Worm (Caenorhabditis elegans) whole organism, L4 larva: ENCODE measurements around the gene spin-3.

Experiments used
- F10B5.3 ChIP-seq: sonication (generic microtip); optimal IDR thresholded peaks from 2 replicates; lab custom pipeline; 2016; ENCODE audit warnings: mild to moderate bottlenecking, missing genetic modification characterization, missing compliant biosample characterization
- F44E2.7 ChIP-seq: fragments of 200-800 bp; sonication (Bioruptor generic); IDR thresholded peaks from 2 replicates; pipeline ENCODE4 v2.1.2; 2022; ENCODE audit warnings: missing genetic modification characterization, missing compliant biosample characterization
- R02D3.7 ChIP-seq: fragments of 150-350 bp; sonication (generic microtip); optimal IDR thresholded peaks from 3 replicates; lab custom pipeline; 2014; ENCODE audit warnings: missing biosample characterization, missing genetic modification characterization
- T26A8.4 ChIP-seq: fragments of 200-800 bp; sonication (Bioruptor generic); IDR thresholded peaks from 2 replicates; pipeline ENCODE4 v1.3.6; 2022; ENCODE audit warnings: missing genetic modification characterization, missing compliant biosample characterization
- Y5F2A.4 ChIP-seq: fragments of 200-800 bp; sonication (Bioruptor generic); optimal IDR thresholded peaks from 2 replicates; lab custom pipeline; 2018; ENCODE audit warnings: mild to moderate bottlenecking, missing genetic modification characterization, missing compliant biosample characterization
- aha-1 ChIP-seq: fragments of 150-350 bp; peaks from one replicate; lab custom pipeline; 2014; ENCODE audit warnings: missing biosample characterization, missing genetic modification characterization
- arid-1 ChIP-seq: fragments of 200-800 bp; sonication (Bioruptor generic); conservative IDR thresholded peaks from 2 replicates; pipeline ENCODE4 v1.3.6; 2022; ENCODE audit warnings: missing genetic modification reagents, missing genetic modification characterization, missing compliant biosample characterization
- ceh-28 ChIP-seq: fragments of 150-350 bp; optimal IDR thresholded peaks from 2 replicates; lab custom pipeline; 2014; ENCODE audit warnings: missing biosample characterization, missing genetic modification reagents, missing genetic modification characterization
- ceh-44 ChIP-seq: fragments of 200-800 bp; sonication (Bioruptor generic); IDR thresholded peaks from 2 replicates; pipeline ENCODE4 v1.3.6; 2022; ENCODE audit warnings: missing genetic modification reagents, missing genetic modification characterization, missing compliant biosample characterization
- ceh-62 ChIP-seq: sonication (generic microtip); optimal IDR thresholded peaks from 2 replicates; lab custom pipeline; 2017; ENCODE audit warnings: missing biosample characterization, missing genetic modification characterization
- ces-1 ChIP-seq: fragments of 150-350 bp; sonication (generic microtip); optimal IDR thresholded peaks from 4 replicates; lab custom pipeline; 2014; ENCODE audit warnings: missing biosample characterization, missing genetic modification reagents, missing genetic modification characterization
- ctbp-1 ChIP-seq: fragments of 200-800 bp; sonication (Bioruptor generic); IDR thresholded peaks from 2 replicates; pipeline ENCODE4 v1.3.6; 2022; ENCODE audit warnings: missing genetic modification reagents, missing genetic modification characterization, missing compliant biosample characterization
- daf-12 ChIP-seq: fragments of 150-350 bp; optimal IDR thresholded peaks from 2 replicates; lab custom pipeline; 2014; ENCODE audit warnings: missing biosample characterization, missing genetic modification reagents, missing genetic modification characterization
- daf-16 ChIP-seq, 3 experiments: sonication (generic microtip); optimal IDR thresholded peaks; 2 replicates each; lab custom pipeline; 2016 to 2017; ENCODE audit warnings: missing genetic modification characterization in 3 of 3, missing genetic modification reagents in 3 of 3, mild to moderate bottlenecking in 2 of 3, missing compliant biosample characterization in 2 of 3, missing biosample characterization in 1 of 3, moderate library complexity in 1 of 3
- daf-19 ChIP-seq: fragments of 200-800 bp; sonication (Bioruptor generic); conservative IDR thresholded peaks from 2 replicates; pipeline ENCODE4 v1.3.6; 2022; ENCODE audit warnings: missing genetic modification characterization, missing compliant biosample characterization
- daf-8 ChIP-seq: fragments of 200-800 bp; sonication (Bioruptor generic); IDR thresholded peaks from 2 replicates; pipeline ENCODE4 v1.3.6; 2022; ENCODE audit warnings: missing genetic modification characterization, missing compliant biosample characterization
- dmd-6 ChIP-seq: fragments of 200-800 bp; sonication (Bioruptor generic); IDR thresholded peaks from 2 replicates; pipeline ENCODE4 v1.3.6; 2022; ENCODE audit warnings: missing genetic modification reagents, missing genetic modification characterization, missing compliant biosample characterization
- dpl-1 ChIP-seq: fragments of 150-350 bp; optimal IDR thresholded peaks from 2 replicates; lab custom pipeline; 2014; ENCODE audit warnings: missing biosample characterization, missing genetic modification reagents, missing genetic modification characterization
- dve-1 ChIP-seq: sonication (generic microtip); optimal IDR thresholded peaks from 2 replicates; lab custom pipeline; 2017; ENCODE audit warnings: antibody characterized with exemption, mild to moderate bottlenecking, missing genetic modification characterization, missing compliant biosample characterization; ENCODE audit not compliant: insufficient read depth
- egl-27 ChIP-seq: sonication (generic microtip); optimal IDR thresholded peaks from 3 replicates; lab custom pipeline; 2017; ENCODE audit warnings: missing biosample characterization, missing genetic modification reagents, missing genetic modification characterization
- egl-43 ChIP-seq: fragments of 200-800 bp; sonication (Bioruptor generic); IDR thresholded peaks from 2 replicates; pipeline ENCODE4 v1.3.6; 2022; ENCODE audit warnings: missing genetic modification reagents, missing genetic modification characterization, missing compliant biosample characterization
- fkh-10 ChIP-seq: fragments of 150-350 bp; optimal IDR thresholded peaks from 2 replicates; lab custom pipeline; 2014; ENCODE audit warnings: missing biosample characterization, missing genetic modification reagents, missing genetic modification characterization
- gei-8 ChIP-seq: fragments of 200-800 bp; sonication (Bioruptor generic); optimal IDR thresholded peaks from 2 replicates; lab custom pipeline; 2018; ENCODE audit warnings: mild to moderate bottlenecking, missing genetic modification characterization, missing compliant biosample characterization
- hif-1 ChIP-seq, 2 experiments: sonication (generic microtip); optimal IDR thresholded peaks; 2 replicates each; lab custom pipeline; 2016 to 2017; ENCODE audit warnings: missing compliant biosample characterization in 2 of 2, missing genetic modification characterization in 2 of 2, missing genetic modification reagents in 2 of 2, missing genotype in 2 of 2, mild to moderate bottlenecking in 1 of 2
- hlh-11 ChIP-seq: fragments of 200-800 bp; sonication (Bioruptor generic); optimal IDR thresholded peaks from 2 replicates; lab custom pipeline; 2018; ENCODE audit warnings: mild to moderate bottlenecking, missing genetic modification characterization, missing compliant biosample characterization
- hlh-30 ChIP-seq: sonication (generic microtip); optimal IDR thresholded peaks from 2 replicates; lab custom pipeline; 2017; ENCODE audit warnings: antibody characterized with exemption, mild to moderate bottlenecking, missing genetic modification characterization, missing compliant biosample characterization; ENCODE audit not compliant: insufficient read depth
- lin-1 ChIP-seq: fragments of 200-800 bp; sonication (Bioruptor generic); IDR thresholded peaks from 2 replicates; pipeline ENCODE4 v1.3.6; 2022; ENCODE audit warnings: missing genetic modification reagents, missing genetic modification characterization, missing compliant biosample characterization
- lin-39 ChIP-seq: fragments of 150-350 bp; optimal IDR thresholded peaks from 2 replicates; lab custom pipeline; 2014; ENCODE audit warnings: missing biosample characterization, missing genetic modification reagents, missing genetic modification characterization
- madf-9 ChIP-seq: fragments of 200-800 bp; sonication (Bioruptor generic); conservative IDR thresholded peaks from 2 replicates; pipeline ENCODE4 v1.3.6; 2022; ENCODE audit warnings: missing genetic modification reagents, missing genetic modification characterization, missing compliant biosample characterization
- mdt-29 ChIP-seq: fragments of 200-800 bp; sonication (Bioruptor generic); IDR thresholded peaks from 2 replicates; pipeline ENCODE4 v1.3.6; 2022; ENCODE audit warnings: missing genetic modification reagents, missing genetic modification characterization, missing compliant biosample characterization
- mep-1 ChIP-seq: fragments of 150-350 bp; sonication (generic microtip); optimal IDR thresholded peaks from 3 replicates; lab custom pipeline; 2014; ENCODE audit warnings: missing biosample characterization, missing genetic modification characterization
- mxl-2 ChIP-seq: fragments of 200-800 bp; sonication (Bioruptor generic); conservative IDR thresholded peaks from 2 replicates; pipeline ENCODE4 v1.3.6; 2022; ENCODE audit warnings: missing genetic modification reagents, missing genetic modification characterization, missing compliant biosample characterization
- nhr-102 ChIP-seq: sonication (generic microtip); optimal IDR thresholded peaks from 2 replicates; lab custom pipeline; 2016; ENCODE audit warnings: mild to moderate bottlenecking, missing genetic modification characterization, moderate library complexity, missing compliant biosample characterization
- nhr-111 ChIP-seq: fragments of 200-800 bp; sonication (Bioruptor generic); optimal IDR thresholded peaks from 2 replicates; lab custom pipeline; 2018; ENCODE audit warnings: mild to moderate bottlenecking, missing genetic modification characterization, missing compliant biosample characterization
- nhr-25 ChIP-seq: sonication (generic microtip); optimal IDR thresholded peaks from 2 replicates; lab custom pipeline; 2017; ENCODE audit warnings: missing genetic modification characterization, mild to moderate bottlenecking, missing compliant biosample characterization, antibody characterized with exemption, moderate library complexity, borderline replicate concordance; ENCODE audit not compliant: insufficient read depth
- nhr-28 ChIP-seq: fragments of 150-350 bp; optimal IDR thresholded peaks from 2 replicates; lab custom pipeline; 2014; ENCODE audit warnings: missing biosample characterization, missing genetic modification characterization
- nhr-6 ChIP-seq: fragments of 150-350 bp; optimal IDR thresholded peaks from 2 replicates; lab custom pipeline; 2014; ENCODE audit warnings: missing biosample characterization, missing genetic modification characterization
- nhr-77 ChIP-seq: fragments of 150-350 bp; optimal IDR thresholded peaks from 2 replicates; lab custom pipeline; 2014; ENCODE audit warnings: missing biosample characterization, missing genetic modification characterization
- php-3 ChIP-seq: fragments of 200-800 bp; sonication (Bioruptor generic); IDR thresholded peaks from 2 replicates; pipeline ENCODE4 v1.3.6; 2022; ENCODE audit warnings: missing genetic modification reagents, missing genetic modification characterization, missing compliant biosample characterization
- sdz-12 ChIP-seq: fragments of 200-800 bp; sonication (Bioruptor generic); optimal IDR thresholded peaks from 2 replicates; lab custom pipeline; 2018; ENCODE audit warnings: mild to moderate bottlenecking, missing genetic modification characterization, missing compliant biosample characterization
- tag-97 ChIP-seq: fragments of 200-800 bp; sonication (Bioruptor generic); IDR thresholded peaks from 2 replicates; pipeline ENCODE4 v1.3.6; 2022; ENCODE audit warnings: missing genetic modification characterization, missing compliant biosample characterization
- unc-39 ChIP-seq: sonication (generic microtip); optimal IDR thresholded peaks from 2 replicates; lab custom pipeline; 2017; ENCODE audit warnings: missing biosample characterization, missing genetic modification characterization
- unc-62 ChIP-seq, 3 experiments: fragments of 150-350 bp in 1 of 3; sonication (generic microtip); optimal IDR thresholded peaks in 2 of 3; peaks in 1 of 3; 1 replicate in 1 of 3; 2 replicates in 2 of 3; lab custom pipeline; 2014 to 2017; ENCODE audit warnings: missing biosample characterization in 3 of 3, missing genetic modification characterization in 3 of 3, missing genetic modification reagents in 3 of 3, missing genotype in 1 of 3
- vab-7 ChIP-seq: fragments of 200-800 bp; sonication (Bioruptor generic); IDR thresholded peaks from 2 replicates; pipeline ENCODE4 v1.3.6; 2022; ENCODE audit warnings: missing genetic modification reagents, missing genetic modification characterization, missing compliant biosample characterization
- zag-1 ChIP-seq: fragments of 150-350 bp; optimal IDR thresholded peaks from 2 replicates; lab custom pipeline; 2014; ENCODE audit warnings: missing biosample characterization, missing genetic modification characterization

The spin-3 gene

DNA sequence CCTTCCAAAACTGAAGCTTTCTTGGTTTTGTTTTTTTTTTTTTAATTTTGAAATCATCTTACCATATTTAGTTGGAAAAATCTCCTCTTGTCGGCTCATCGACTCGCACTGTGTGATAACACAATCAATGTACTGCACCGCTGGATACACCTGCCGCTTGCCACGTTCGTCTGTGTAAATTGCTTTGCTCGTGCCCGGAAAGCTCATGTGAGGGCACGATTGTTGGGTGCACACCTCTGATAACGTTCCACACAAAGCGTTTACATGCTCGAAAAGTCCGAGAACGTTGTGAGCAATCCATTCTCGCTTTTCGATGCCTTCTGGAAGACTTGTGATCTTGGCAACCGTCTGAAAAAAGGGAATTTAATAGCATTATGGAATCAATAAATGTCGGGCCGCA is 24.5 kb downstream of the spin-3 start:
- TF ChIP-seq hif-1 (tag; optimal IDR thresholded peaks at IDR 0.05; lab: Kevin White, UChicago) (no peak), ceh-62 (tag; lab: Kevin White, UChicago) (no peak), hlh-11 (tag; lab: Kevin White, UChicago) (peak; percentile 27), nhr-6 (tag; lab: Kevin White, UChicago) (no peak), daf-8 (GFP tag; lab: Robert Waterston, UW) (no peak), nhr-25 (tag; lab: Kevin White, UChicago) (no peak), mep-1 (no peak), hlh-30 (tag; lab: Kevin White, UChicago) (peak; percentile 29), nhr-111 (GFP tag; lab: Kevin White, UChicago) (no peak), lin-39 (tag; lab: Kevin White, UChicago) (no peak), gei-8 (GFP tag; lab: Kevin White, UChicago) (no peak), arid-1 (GFP tag; lab: Robert Waterston, UW) (no peak), daf-12 (tag; lab: Kevin White, UChicago) (no peak), dve-1 (tag; lab: Kevin White, UChicago) (peak; percentile 3), dmd-6 (GFP tag; lab: Robert Waterston, UW) (0 out of 2 replicates have a peak, but pooled peaks have one; percentile 23), lin-1 (GFP tag; lab: Robert Waterston, UW) (no peak)

DNA sequence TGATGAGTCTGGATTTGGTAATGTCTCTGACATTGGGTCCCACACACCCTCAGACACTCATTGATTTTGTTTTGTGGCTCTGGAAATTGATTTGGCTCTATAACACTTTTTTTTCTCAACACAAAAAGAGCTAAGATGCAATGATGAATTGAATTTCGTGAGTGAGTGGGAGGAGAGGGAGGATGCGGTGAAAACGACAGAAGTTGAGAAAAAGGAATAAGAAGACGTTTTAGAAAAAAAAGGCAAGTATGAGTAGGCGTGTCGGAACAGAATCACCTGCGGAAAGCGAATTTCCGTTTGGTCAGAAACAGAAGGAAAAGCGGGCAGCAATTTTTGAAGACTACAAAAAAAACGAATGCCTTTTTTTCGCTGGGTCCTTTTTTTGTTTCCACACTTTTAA is 25.7 kb downstream of the spin-3 start:
- no peak for TF ChIP-seq php-3 (GFP tag; lab: Robert Waterston, UW)
- TF ChIP-seq fkh-10 (GFP tag; lab: Kevin White, UChicago) = peak; percentile 72
- peak in 1 of 2 experiments; percentile 38 for TF ChIP-seq unc-62 (GFP tag; optimal IDR thresholded peaks at IDR 0.05 in 1 of 2; lab: Kevin White, UChicago)
- TF ChIP-seq unc-62 (tag; optimal IDR thresholded peaks at IDR 0.05; lab: Kevin White, UChicago) = no peak
- no peak for TF ChIP-seq ceh-44 (GFP tag; lab: Robert Waterston, UW)

DNA sequence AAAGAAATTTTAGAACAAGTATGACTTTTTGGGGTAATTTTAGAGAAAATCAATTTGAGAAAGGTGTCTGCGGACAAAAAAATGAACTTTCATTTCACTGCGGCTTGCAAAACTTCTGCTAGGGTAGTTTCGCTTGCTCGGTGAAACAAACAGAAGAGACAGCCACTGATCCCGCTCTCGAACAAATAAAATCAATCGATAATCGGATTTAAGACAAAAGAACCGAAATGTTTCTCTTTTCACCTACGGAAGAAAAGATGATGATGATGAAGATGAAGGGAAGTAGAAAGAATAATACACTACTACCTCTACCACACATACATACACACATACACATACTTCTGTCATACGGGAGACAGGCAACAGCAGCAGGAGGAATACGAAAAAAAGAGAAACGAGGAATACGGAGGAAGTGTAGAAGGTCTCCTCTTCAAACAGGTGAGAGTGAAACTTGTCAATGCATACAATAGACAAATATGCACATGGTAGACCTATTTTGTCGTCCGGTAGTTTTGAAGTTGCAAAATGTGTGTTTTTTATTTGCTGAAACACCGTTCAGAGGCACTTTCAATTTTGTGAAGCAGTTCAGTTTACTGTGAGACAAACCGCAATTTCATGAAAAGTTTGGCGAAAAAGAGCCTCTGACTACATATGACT is 27.2 kb downstream of the spin-3 start:
- no peak for TF ChIP-seq F44E2.7
- TF ChIP-seq daf-19 = no peak
- TF ChIP-seq R02D3.7 (tag; lab: Kevin White, UChicago) = no peak
- no peak for TF ChIP-seq unc-39 (tag; lab: Kevin White, UChicago)
- TF ChIP-seq nhr-77 (tag; lab: Kevin White, UChicago) = no peak
- TF ChIP-seq sdz-12 (GFP tag; lab: Kevin White, UChicago) = no peak
- no peak for TF ChIP-seq mdt-29 (GFP tag; lab: Robert Waterston, UW)
- TF ChIP-seq mep-1 = no peak
- TF ChIP-seq T26A8.4 (GFP tag; lab: Robert Waterston, UW) = no peak
- no peak for TF ChIP-seq daf-16 (GFP tag; optimal IDR thresholded peaks at IDR 0.05; lab: Kevin White, UChicago)
- TF ChIP-seq daf-16 (tag; optimal IDR thresholded peaks at IDR 0.05; lab: Kevin White, UChicago) = peak; percentile 13
- peak; percentile 70 for TF ChIP-seq ceh-28 (tag; lab: Kevin White, UChicago)
- TF ChIP-seq madf-9 (GFP tag; lab: Robert Waterston, UW) = no peak
- no peak for TF ChIP-seq mxl-2 (GFP tag; lab: Robert Waterston, UW)
- peak; percentile 29 for TF ChIP-seq nhr-25 (tag; lab: Kevin White, UChicago)
- TF ChIP-seq ctbp-1 (GFP tag; lab: Robert Waterston, UW) = no peak
- no peak for TF ChIP-seq Y5F2A.4
- TF ChIP-seq nhr-28 (tag; lab: Kevin White, UChicago) = peak; percentile 26
- no peak for TF ChIP-seq nhr-111 (GFP tag; lab: Kevin White, UChicago)
- no peak for TF ChIP-seq tag-97 (GFP tag; lab: Robert Waterston, UW)
- TF ChIP-seq aha-1 = peak; percentile 97
- TF ChIP-seq nhr-102 (tag; lab: Kevin White, UChicago) = no peak
- no peak for TF ChIP-seq egl-27 (tag; lab: Kevin White, UChicago)
- no peak for TF ChIP-seq zag-1 (tag; lab: Kevin White, UChicago)
- no peak for TF ChIP-seq hif-1 (tag; optimal IDR thresholded peaks at IDR 0.05; lab: Kevin White, UChicago)
- TF ChIP-seq ces-1 (GFP tag; lab: Kevin White, UChicago) = no peak
- TF ChIP-seq vab-7 (GFP tag; lab: Robert Waterston, UW) = no peak
- TF ChIP-seq F10B5.3 = no peak
- TF ChIP-seq dpl-1 (GFP tag; lab: Kevin White, UChicago) = no peak
- peak; percentile 30 for TF ChIP-seq dve-1 (tag; lab: Kevin White, UChicago)
- no peak for TF ChIP-seq egl-43
